Fruit fly (Drosophila melanogaster): ENCODE data around the gene CG13055.

- TF ChIP-seq CG8478 (optimal IDR thresholded peaks at IDR 0.05) (no peak), usp (GFP tag; optimal IDR thresholded peaks at IDR 0.05) (no peak)
These were observed 48.0 kb downstream of the CG13055 start for dm6 chr3L:16204128-16204527.
